Worm (Caenorhabditis elegans): ENCODE data around the gene syx-6.

- TF ChIP-seq lsy-2 (tag; optimal IDR thresholded peaks at IDR 0.05) (no peak), ceh-39 (tag; optimal IDR thresholded peaks at IDR 0.05) (no peak), unc-62 (GFP tag; optimal IDR thresholded peaks at IDR 0.05) (no peak)
Observed at ce11 chrX:3165569-3165968, 1.2 kb downstream of the syx-6 start, which contains the start of gene pfut-1.
